Worm (Caenorhabditis elegans) whole organism, mixed stage, embryonic: ENCODE results near the gene Y110A2AL.1.

Experiments
- mab-5 ChIP-seq: fragments of 150-350 bp; optimal IDR thresholded peaks from 2 replicates; lab custom pipeline; 2014; ENCODE audit warnings: missing biosample characterization, missing genetic modification characterization
- unc-39 ChIP-seq: fragments of 150-350 bp; optimal IDR thresholded peaks from 2 replicates; lab custom pipeline; 2014; ENCODE audit warnings: missing biosample characterization, missing genetic modification characterization

DNA sequence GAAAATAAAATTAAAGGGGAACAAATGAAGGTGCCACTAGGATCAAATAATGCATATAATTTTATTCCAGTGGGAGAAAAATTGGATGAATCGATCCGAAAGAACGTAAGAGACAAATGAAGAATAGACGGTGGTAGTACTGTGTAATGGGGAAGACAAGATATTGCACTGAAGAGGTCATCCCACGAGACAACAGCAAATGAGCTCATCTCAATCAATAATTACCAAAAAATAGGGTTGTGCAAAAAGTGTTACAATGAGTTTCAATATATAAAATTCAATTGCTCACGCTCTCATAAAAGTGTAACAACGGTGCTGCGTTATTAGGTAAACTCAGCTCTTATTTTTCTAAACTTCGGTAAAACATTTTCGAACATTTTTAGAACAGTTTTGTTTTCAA, 38.0 kb upstream of the Y110A2AL.1 start, which contains the start of gene K12H6.7:
- TF ChIP-seq unc-39 (tag; lab: Kevin White, UChicago) = no peak
- no peak for TF ChIP-seq mab-5
